Worm (Caenorhabditis elegans): ENCODE data around the gene pgph-3.

pgph-3 gene

ce11 chrV:5726463-5726862 lies 37.2 kb downstream of the pgph-3 start, which contains the start of gene K09H11.4:
TSS of gene K09H11.4 (minus strand) at chrV:5726563.
- TF ChIP-seq egl-18 (GFP tag; IDR thresholded peaks at IDR 0.05) (no peak), somi-1 (GFP tag; optimal IDR thresholded peaks at IDR 0.05) (no peak), dox-1 (GFP tag; IDR thresholded peaks at IDR 0.05) (no peak), snpc-1.1 (tag; optimal IDR thresholded peaks at IDR 0.05; ENCODE audit: insufficient read depth) (no peak), unc-130 (GFP tag; optimal IDR thresholded peaks at IDR 0.05) (no peak), ztf-18 (tag; optimal IDR thresholded peaks at IDR 0.05) (no peak), egl-44 (GFP tag; IDR thresholded peaks at IDR 0.05) (no peak), F52B5.7 (tag; optimal IDR thresholded peaks at IDR 0.05) (no peak), ets-4 (GFP tag; optimal IDR thresholded peaks at IDR 0.05) (no peak), let-607 (tag; optimal IDR thresholded peaks at IDR 0.05) (no peak), T26A5.8 (tag; optimal IDR thresholded peaks at IDR 0.05) (no peak), let-526 (GFP tag; IDR thresholded peaks at IDR 0.05) (no peak), lin-54 (GFP tag; optimal IDR thresholded peaks at IDR 0.05) (no peak), madf-10 (tag; optimal IDR thresholded peaks at IDR 0.05) (no peak), F22D6.2 (tag; optimal IDR thresholded peaks at IDR 0.05) (no peak), nhr-179 (tag; optimal IDR thresholded peaks at IDR 0.05) (no peak), D2030.7 (GFP tag; IDR thresholded peaks at IDR 0.05) (no peak)

DNA sequence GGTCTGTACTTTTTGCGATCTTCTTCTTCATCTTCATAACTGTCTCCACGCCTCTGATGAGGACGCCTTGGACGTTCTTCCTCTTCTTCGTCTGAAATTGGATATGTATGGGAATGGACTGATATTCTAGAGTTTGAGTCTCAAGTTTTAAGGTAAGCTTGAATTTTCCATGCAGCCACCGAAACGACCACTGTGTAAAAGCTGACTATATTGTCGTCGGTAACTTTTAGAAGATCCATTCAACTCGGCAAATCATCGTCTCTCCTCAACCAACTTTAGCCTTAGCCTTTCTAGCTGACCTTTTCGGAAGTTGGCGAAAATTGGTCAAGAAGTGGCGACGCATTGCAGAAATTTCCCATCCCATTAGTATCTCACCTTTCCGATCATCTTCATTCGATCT lies 39.3 kb downstream of the pgph-3 start:
- TF ChIP-seq K11D2.4 (GFP tag; IDR thresholded peaks at IDR 0.05) (no peak), madf-6 (GFP tag; IDR thresholded peaks at IDR 0.05) (0 out of 2 replicates have a peak, but pooled peaks have one; percentile 17)

DNA sequence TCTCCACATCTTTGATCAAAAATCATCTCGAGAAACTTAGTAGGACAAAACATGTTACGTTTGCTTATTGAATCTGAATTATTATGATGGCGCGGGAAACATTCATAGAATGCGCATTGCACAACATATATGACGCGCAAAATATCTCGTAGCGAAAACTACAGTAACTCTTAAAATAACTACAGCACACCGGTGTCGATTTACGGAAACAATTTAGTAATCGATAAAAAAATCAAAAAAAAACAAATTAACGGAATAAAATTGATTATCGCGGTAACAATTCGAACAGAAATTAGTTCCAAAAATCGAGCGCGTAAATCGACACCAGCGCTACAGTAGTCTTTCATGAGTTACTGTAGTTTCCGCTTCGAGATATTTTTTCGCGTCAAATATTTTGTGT lies 41.6 kb downstream of the pgph-3 start:
- TF ChIP-seq nhr-80 (tag; optimal IDR thresholded peaks at IDR 0.05), result no peak
- peak; percentile 29; the same call in 1 of the 2 replicates for TF ChIP-seq B0336.3 (GFP tag; IDR thresholded peaks at IDR 0.05)
- no peak for TF ChIP-seq bed-2 (GFP tag; IDR thresholded peaks at IDR 0.05)
- peak; percentile 54 for TF ChIP-seq him-1 (tag; optimal IDR thresholded peaks at IDR 0.05)
- TF ChIP-seq xnd-1 (tag; optimal IDR thresholded peaks at IDR 0.05), result peak; percentile 34
- no peak for TF ChIP-seq ekl-4 (GFP tag; IDR thresholded peaks at IDR 0.05)
- no peak for TF ChIP-seq nhr-120 (GFP tag; IDR thresholded peaks at IDR 0.05)
- no peak for TF ChIP-seq sdz-38 (tag; optimal IDR thresholded peaks at IDR 0.05)
- no peak for TF ChIP-seq egl-44 (GFP tag; IDR thresholded peaks at IDR 0.05)
- peak; percentile 53 for TF ChIP-seq lsl-1 (GFP tag; optimal IDR thresholded peaks at IDR 0.05)
- no peak for TF ChIP-seq fkh-3 (tag; optimal IDR thresholded peaks at IDR 0.05)
- 0 out of 2 replicates have a peak, but pooled peaks have one; percentile 19 for TF ChIP-seq attf-6 (GFP tag; IDR thresholded peaks at IDR 0.05)
- TF ChIP-seq lin-54 (GFP tag; optimal IDR thresholded peaks at IDR 0.05), result no peak
- no peak for TF ChIP-seq tbp1 (GFP tag; optimal IDR thresholded peaks at IDR 0.05)
- no peak for TF ChIP-seq Y56A3A.18 (GFP tag; IDR thresholded peaks at IDR 0.05)
- TF ChIP-seq ccch-3 (GFP tag; optimal IDR thresholded peaks at IDR 0.05), result no peak
- TF ChIP-seq let-526 (GFP tag; IDR thresholded peaks at IDR 0.05), result no peak
- TF ChIP-seq ceh-100 (GFP tag; IDR thresholded peaks at IDR 0.05), result no peak
- TF ChIP-seq ceh-58 (GFP tag; IDR thresholded peaks at IDR 0.05), result 0 out of 2 replicates have a peak, but pooled peaks have one; percentile 19
- no peak for TF ChIP-seq let-607 (tag; optimal IDR thresholded peaks at IDR 0.05)
- TF ChIP-seq atf-7 (tag; optimal IDR thresholded peaks at IDR 0.05), result no peak
- no peak for TF ChIP-seq B0261.1 (tag; optimal IDR thresholded peaks at IDR 0.05)
- TF ChIP-seq madf-6 (GFP tag; IDR thresholded peaks at IDR 0.05), result peak; percentile 65; the same call in 1 of the 2 replicates
- TF ChIP-seq lin-26 (GFP tag; IDR thresholded peaks at IDR 0.05), result no peak
- TF ChIP-seq zfh-2 (GFP tag; conservative IDR thresholded peaks at IDR 0.05), result no peak
- no peak for TF ChIP-seq hlh-12 (tag; optimal IDR thresholded peaks at IDR 0.05)
- peak; percentile 37 for TF ChIP-seq hrde-1 (tag; optimal IDR thresholded peaks at IDR 0.05; ENCODE audit: borderline replicate concordance)
- no peak for TF ChIP-seq F57A8.1 (GFP tag; optimal IDR thresholded peaks at IDR 0.05)
- TF ChIP-seq dpl-1 (GFP tag; optimal IDR thresholded peaks at IDR 0.05), result no peak
- no peak for TF ChIP-seq nhr-179 (tag; optimal IDR thresholded peaks at IDR 0.05)
- no peak for TF ChIP-seq mel-28 (tag; optimal IDR thresholded peaks at IDR 0.05; ENCODE audit: borderline replicate concordance)
- TF ChIP-seq aptf-2 (GFP tag; conservative IDR thresholded peaks at IDR 0.05), result no peak
- no peak for TF ChIP-seq ztf-25 (GFP tag; IDR thresholded peaks at IDR 0.05)
